Fruit fly (Drosophila melanogaster): ENCODE measurements around the gene CG14662.

Gene CG14662

DNA sequence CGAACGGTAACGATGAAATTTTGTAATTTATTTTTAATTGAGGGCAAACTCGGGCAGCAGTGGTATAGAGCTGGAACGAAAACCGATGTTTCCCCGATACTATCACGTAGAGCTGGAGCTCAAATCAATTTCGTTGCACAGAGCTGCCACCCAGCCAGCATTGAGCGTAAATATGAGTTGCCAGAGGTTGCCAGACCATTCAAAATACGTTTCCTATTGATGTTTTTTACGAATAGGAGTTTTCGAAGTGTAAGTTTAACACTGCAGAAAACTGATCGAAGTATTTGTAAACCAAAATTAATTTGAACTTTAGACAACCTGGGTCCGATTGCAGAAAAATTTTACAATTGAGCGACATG lies 31.5 kb downstream of the CG14662 start, which contains the start of gene Ubc6 (continued):
- no peak for TF ChIP-seq lov (optimal IDR thresholded peaks at IDR 0.05)
- TF ChIP-seq lov (GFP tag; IDR thresholded peaks at IDR 0.05): no peak
- peak; percentile 67 for TF ChIP-seq ewg (GFP tag; optimal IDR thresholded peaks at IDR 0.05)
- peak; percentile 81 for TF ChIP-seq ERR (GFP tag; optimal IDR thresholded peaks at IDR 0.05)
- peak; percentile 93 for TF ChIP-seq HmgZ (tag; optimal IDR thresholded peaks at IDR 0.05)
- no peak for TF ChIP-seq cato (GFP tag; optimal IDR thresholded peaks at IDR 0.05; ENCODE audit: borderline replicate concordance)
- TF ChIP-seq dan (GFP tag; IDR thresholded peaks at IDR 0.05): no peak
- no peak for TF ChIP-seq ara (GFP tag; IDR thresholded peaks at IDR 0.05)
- TF ChIP-seq gsb (GFP tag; IDR thresholded peaks at IDR 0.05): no peak
- TF ChIP-seq sisA (GFP tag; IDR thresholded peaks at IDR 0.05): no peak
- TF ChIP-seq luna (GFP tag; optimal IDR thresholded peaks at IDR 0.05): peak; percentile 26
- TF ChIP-seq CG1792 (GFP tag; optimal IDR thresholded peaks at IDR 0.05): peak; percentile 38
- peak; percentile 75 for TF ChIP-seq gro (GFP tag; optimal IDR thresholded peaks at IDR 0.05)
- no peak for TF ChIP-seq toy (GFP tag; IDR thresholded peaks at IDR 0.05)
- TF ChIP-seq Nf-YC (tag; optimal IDR thresholded peaks at IDR 0.05): peak; percentile 42
- TF ChIP-seq CG4328 (GFP tag; optimal IDR thresholded peaks at IDR 0.05): peak; percentile 53
- TF ChIP-seq dati (GFP tag; IDR thresholded peaks at IDR 0.05): no peak
- TF ChIP-seq CG11247 (GFP tag; IDR thresholded peaks at IDR 0.05): no peak
- TF ChIP-seq TFAM (GFP tag; optimal IDR thresholded peaks at IDR 0.05): no peak
- TF ChIP-seq CG7987 (GFP tag; optimal IDR thresholded peaks at IDR 0.05): peak; percentile 49
- peak; percentile 38 for TF ChIP-seq unpg (GFP tag; optimal IDR thresholded peaks at IDR 0.05)
- peak; percentile 18 for TF ChIP-seq Six4 (GFP tag; optimal IDR thresholded peaks at IDR 0.05)
- TF ChIP-seq Hmx (GFP tag; optimal IDR thresholded peaks at IDR 0.05): no peak
- TF ChIP-seq Fer1 (GFP tag; optimal IDR thresholded peaks at IDR 0.05): peak; percentile 32
- TF ChIP-seq CG4617 (GFP tag; optimal IDR thresholded peaks at IDR 0.05; ENCODE audit: borderline replicate concordance): peak; percentile 99
- TF ChIP-seq CG13424 (tag; optimal IDR thresholded peaks at IDR 0.05): peak; percentile 59
- no peak for TF ChIP-seq so (GFP tag; IDR thresholded peaks at IDR 0.05)
- no peak for TF ChIP-seq crol (GFP tag; IDR thresholded peaks at IDR 0.05)
- no peak for TF ChIP-seq croc (GFP tag; conservative IDR thresholded peaks at IDR 0.05)
- TF ChIP-seq ci (GFP tag; IDR thresholded peaks at IDR 0.05): no peak
- TF ChIP-seq CG30403 (GFP tag; optimal IDR thresholded peaks at IDR 0.05): peak; percentile 79
- TF ChIP-seq CG7357 (GFP tag; IDR thresholded peaks at IDR 0.05): no peak
- peak; percentile 2 for TF ChIP-seq ab (GFP tag; optimal IDR thresholded peaks at IDR 0.05)
- TF ChIP-seq CG15479 (GFP tag; optimal IDR thresholded peaks at IDR 0.05): no peak
- TF ChIP-seq Lim3 (GFP tag; IDR thresholded peaks at IDR 0.05): no peak
- no peak for TF ChIP-seq kay (GFP tag; optimal IDR thresholded peaks at IDR 0.05)
- TF ChIP-seq slp2 (GFP tag; optimal IDR thresholded peaks at IDR 0.05): peak; percentile 56
- peak; percentile 46 for TF ChIP-seq CG8089 (GFP tag; optimal IDR thresholded peaks at IDR 0.05)
- no peak for TF ChIP-seq amos (GFP tag; IDR thresholded peaks at IDR 0.05; ENCODE audit: partially characterized antibody)
- TF ChIP-seq caup (GFP tag; optimal IDR thresholded peaks at IDR 0.05; ENCODE audit: severe bottlenecking): peak; percentile 72
- TF ChIP-seq CG6654 (GFP tag; optimal IDR thresholded peaks at IDR 0.05): no peak
- peak; percentile 87 for TF ChIP-seq Gug (GFP tag; IDR thresholded peaks at IDR 0.05)
- peak; percentile 82 for TF ChIP-seq CG13894 (tag; optimal IDR thresholded peaks at IDR 0.05)
- TF ChIP-seq sob (GFP tag; IDR thresholded peaks at IDR 0.05): no peak
- TF ChIP-seq jing (GFP tag; optimal IDR thresholded peaks at IDR 0.05): no peak
- TF ChIP-seq aop (GFP tag; IDR thresholded peaks at IDR 0.05): no peak
- peak; percentile 53 for TF ChIP-seq CG18619 (GFP tag; optimal IDR thresholded peaks at IDR 0.05)
- no peak for TF ChIP-seq chinmo (GFP tag; IDR thresholded peaks at IDR 0.05; ENCODE audit: partially characterized antibody)
- peak; percentile 82 for TF ChIP-seq stwl (tag; optimal IDR thresholded peaks at IDR 0.05)
- no peak for TF ChIP-seq Dref (GFP tag; IDR thresholded peaks at IDR 0.05)
- TF ChIP-seq CG34376 (GFP tag; optimal IDR thresholded peaks at IDR 0.05): no peak
- TF ChIP-seq Sry-β (GFP tag; optimal IDR thresholded peaks at IDR 0.05): peak; percentile 13
- TF ChIP-seq seq (GFP tag; IDR thresholded peaks at IDR 0.05): no peak
